Fruit fly (Drosophila melanogaster) whole organism, embryonic: ENCODE data around the gene mbm.

Experiments used
- Jarid2 ChIP-seq: fragments of 200-800 bp; sonication (Bioruptor generic); optimal IDR thresholded peaks from 3 replicates; lab custom pipeline; 2017; ENCODE audit warnings: mild to moderate bottlenecking, missing biosample characterization, missing genetic modification reagents, missing genetic modification characterization
- vvl ChIP-seq: fragments of 200-800 bp; sonication (Bioruptor generic); IDR thresholded peaks from 2 replicates; pipeline ENCODE4 v1.3.6; 2022; ENCODE audit warnings: missing biosample characterization, missing genetic modification characterization
- zen2 ChIP-seq: fragments of 200-800 bp; sonication (Bioruptor generic); IDR thresholded peaks from 3 replicates; pipeline ENCODE4 v1.3.6; 2022; ENCODE audit warnings: missing biosample characterization, missing genetic modification characterization; ENCODE audit not compliant: partially characterized antibody

dm6 chr2L:250507-251215, 22.9 kb downstream of the mbm start, which contains the start of gene kis:
- TF ChIP-seq zen2 (GFP tag; lab: Robert Waterston, UW) (peak; percentile 94), vvl (peak; percentile 57; the same call in 1 of the 2 replicates), Jarid2 (peak; percentile 75)
